Fruit fly (Drosophila melanogaster): Measurements from ENCODE around the gene CG8087.

The CG8087 gene

DNA sequence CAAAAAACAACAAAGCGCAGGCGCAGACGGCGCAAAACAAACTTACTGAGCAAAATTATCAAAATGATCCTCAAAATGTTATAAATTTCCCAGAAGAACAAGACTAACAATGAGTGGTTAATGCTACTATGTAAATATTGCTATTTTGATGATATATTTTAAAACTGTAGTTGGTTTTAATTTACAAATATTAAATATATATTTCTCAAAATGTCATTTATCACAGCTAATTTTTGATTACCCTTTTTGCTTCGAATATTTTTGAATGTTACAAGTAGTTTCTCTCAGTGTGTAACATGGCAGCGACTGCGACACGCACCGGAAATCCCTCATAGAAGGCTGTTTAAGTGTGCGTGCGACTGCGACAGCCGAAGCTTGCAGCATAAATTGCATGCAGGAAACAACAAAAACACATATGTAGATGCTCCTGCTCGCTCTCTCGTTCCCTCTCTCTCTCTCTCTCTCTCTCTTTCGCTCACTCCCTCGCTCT lies 33.4 kb upstream of the CG8087 start (continued):
- TF ChIP-seq CG13424 (tag; optimal IDR thresholded peaks at IDR 0.05) (peak; percentile 35), Fer2 (tag; optimal IDR thresholded peaks at IDR 0.05) (no peak), gem (tag; optimal IDR thresholded peaks at IDR 0.05) (peak; percentile 72), org-1 (GFP tag; optimal IDR thresholded peaks at IDR 0.05) (no peak), Sry-β (GFP tag; optimal IDR thresholded peaks at IDR 0.05) (no peak), CG7786 (GFP tag; optimal IDR thresholded peaks at IDR 0.05) (no peak), chn (GFP tag; optimal IDR thresholded peaks at IDR 0.05) (no peak), D19A (tag; optimal IDR thresholded peaks at IDR 0.05) (peak; percentile 45), YL-1 (GFP tag; optimal IDR thresholded peaks at IDR 0.05) (no peak), Med (GFP tag) (peak; percentile 63), CG12155 (GFP tag; optimal IDR thresholded peaks at IDR 0.05) (no peak), Ets97D (GFP tag; optimal IDR thresholded peaks at IDR 0.05) (peak; percentile 32), CG17568 (GFP tag; optimal IDR thresholded peaks at IDR 0.05) (no peak), exex (tag; optimal IDR thresholded peaks at IDR 0.05) (no peak), H15 (GFP tag; IDR thresholded peaks at IDR 0.05) (0 out of 3 replicates have a peak, but pooled peaks have one; percentile 7), CG32532 (GFP tag; IDR thresholded peaks at IDR 0.05) (no peak), gt (GFP tag; IDR thresholded peaks at IDR 0.05) (no peak), dati (GFP tag; IDR thresholded peaks at IDR 0.05) (0 out of 2 replicates have a peak, but pooled peaks have one; percentile 24), sim (GFP tag; IDR thresholded peaks at IDR 0.05) (no peak), Ssrp (tag; optimal IDR thresholded peaks at IDR 0.05) (peak; percentile 44), CG34224 (GFP tag; IDR thresholded peaks at IDR 0.05; ENCODE audit: partially characterized antibody) (no peak), rib (GFP tag; IDR thresholded peaks at IDR 0.05) (no peak), dmrt99B (tag; optimal IDR thresholded peaks at IDR 0.05) (peak; percentile 49), CG10565 (GFP tag; optimal IDR thresholded peaks at IDR 0.05) (no peak), sob (GFP tag; IDR thresholded peaks at IDR 0.05) (no peak), CG11696 (GFP tag; IDR thresholded peaks at IDR 0.05) (no peak), tll (GFP tag; optimal IDR thresholded peaks at IDR 0.05) (no peak), CG8359 (GFP tag; optimal IDR thresholded peaks at IDR 0.05; ENCODE audit: borderline replicate concordance) (no peak), Neu2 (GFP tag; optimal IDR thresholded peaks at IDR 0.05; ENCODE audit: borderline replicate concordance) (no peak), CG13624 (GFP tag; optimal IDR thresholded peaks at IDR 0.05) (no peak), hth (optimal IDR thresholded peaks at IDR 0.05) (no peak), CG5180 (GFP tag; optimal IDR thresholded peaks at IDR 0.05) (no peak), Ets65A (GFP tag) (peak; percentile 85), CG14710 (tag; optimal IDR thresholded peaks at IDR 0.05) (peak; percentile 38), Rx (GFP tag; IDR thresholded peaks at IDR 0.05) (no peak), pnt (GFP tag; optimal IDR thresholded peaks at IDR 0.05) (no peak), jumu (GFP tag; optimal IDR thresholded peaks at IDR 0.05) (no peak), bcd (GFP tag; optimal IDR thresholded peaks at IDR 0.05) (peak; percentile 16), CG9437 (GFP tag; optimal IDR thresholded peaks at IDR 0.05) (no peak), pho (GFP tag; optimal IDR thresholded peaks at IDR 0.05) (no peak), CG2678 (tag; optimal IDR thresholded peaks at IDR 0.05) (peak; percentile 45), Oli (tag; optimal IDR thresholded peaks at IDR 0.05) (peak; percentile 53), CG17802 (tag; optimal IDR thresholded peaks at IDR 0.05) (no peak), yki (optimal IDR thresholded peaks at IDR 0.05) (no peak), unc-4 (GFP tag; IDR thresholded peaks at IDR 0.05; ENCODE audit: partially characterized antibody) (no peak), CG1024 (GFP tag; IDR thresholded peaks at IDR 0.05) (no peak), Adf1 (GFP tag; IDR thresholded peaks at IDR 0.05) (no peak), zfh1 (GFP tag; IDR thresholded peaks at IDR 0.05) (peak; percentile 52; the same call in 1 of the 3 replicates), grn (GFP tag; optimal IDR thresholded peaks at IDR 0.05) (no peak), CG15696 (tag; optimal IDR thresholded peaks at IDR 0.05) (peak; percentile 0), CG6765 (GFP tag; optimal IDR thresholded peaks at IDR 0.05) (no peak)

All from whole organism, embryonic.